Worm (Caenorhabditis elegans) whole organism, mixed stage, embryonic: ENCODE measurements around the gene mpst-2.

ENCODE experiments used
- blmp-1 ChIP-seq: fragments of 150-350 bp; optimal IDR thresholded peaks from 2 replicates; lab custom pipeline; 2014; ENCODE audit warnings: missing biosample characterization, missing genetic modification characterization
- drap-1 ChIP-seq: fragments of 200-800 bp; sonication (Bioruptor generic); optimal IDR thresholded peaks from 3 replicates; lab custom pipeline; 2018; ENCODE audit warnings: mild to moderate bottlenecking, missing genetic modification characterization, missing compliant biosample characterization
- lin-13 ChIP-seq: fragments of 150-350 bp; optimal IDR thresholded peaks from 2 replicates; lab custom pipeline; 2014; ENCODE audit warnings: missing biosample characterization, missing genetic modification characterization
- mab-5 ChIP-seq: fragments of 150-350 bp; optimal IDR thresholded peaks from 2 replicates; lab custom pipeline; 2014; ENCODE audit warnings: missing biosample characterization, missing genetic modification characterization
- nhr-237 ChIP-seq: fragments of 150-350 bp; optimal IDR thresholded peaks from 2 replicates; lab custom pipeline; 2014; ENCODE audit warnings: missing biosample characterization, missing genetic modification characterization
- nhr-28 ChIP-seq: fragments of 150-350 bp; optimal IDR thresholded peaks from 2 replicates; lab custom pipeline; 2014; ENCODE audit warnings: missing biosample characterization, missing genetic modification characterization
- nhr-76 ChIP-seq: sonication (generic microtip); optimal IDR thresholded peaks from 2 replicates; lab custom pipeline; 2017; ENCODE audit warnings: missing biosample characterization, missing genetic modification characterization
- unc-39 ChIP-seq: fragments of 150-350 bp; optimal IDR thresholded peaks from 2 replicates; lab custom pipeline; 2014; ENCODE audit warnings: missing biosample characterization, missing genetic modification characterization
- unc-62 ChIP-seq: fragments of 150-350 bp; optimal IDR thresholded peaks from 2 replicates; lab custom pipeline; 2014; ENCODE audit warnings: missing biosample characterization, missing genetic modification reagents, missing genetic modification characterization

- TF ChIP-seq drap-1 (GFP tag; lab: Kevin White, UChicago) (no peak), nhr-237 (no peak), lin-13 (tag; lab: Kevin White, UChicago) (no peak), nhr-76 (tag; lab: Kevin White, UChicago) (no peak), mab-5 (tag; lab: Kevin White, UChicago) (no peak), nhr-28 (tag; lab: Kevin White, UChicago) (no peak), blmp-1 (tag; lab: Kevin White, UChicago) (no peak), unc-39 (tag; lab: Kevin White, UChicago) (no peak), unc-62 (GFP tag; lab: Kevin White, UChicago) (no peak)
Observed at ce11 chrV:14871365-14871764, 21.9 kb downstream of the mpst-2 start, which contains the start of gene ZC412.3.
